Worm (Caenorhabditis elegans) whole organism, late embryonic: ENCODE results near the gene tyr-2.

Experiments
- C08G9.2 ChIP-seq: sonication (generic microtip); optimal IDR thresholded peaks from 2 replicates; lab custom pipeline; 2016; ENCODE audit warnings: mild to moderate bottlenecking, missing genetic modification characterization, moderate library complexity, missing compliant biosample characterization
- C38D4.7 ChIP-seq: fragments of 200-800 bp; sonication (Bioruptor generic); optimal IDR thresholded peaks from 2 replicates; lab custom pipeline; 2018; ENCODE audit warnings: mild to moderate bottlenecking, missing genetic modification characterization, moderate library complexity, missing compliant biosample characterization
- K02D7.2 ChIP-seq: sonication (generic microtip); optimal IDR thresholded peaks from 2 replicates; lab custom pipeline; 2017; ENCODE audit warnings: mild to moderate bottlenecking, missing genetic modification characterization, missing compliant biosample characterization
- T23F11.4 ChIP-seq: fragments of 200-800 bp; sonication (Bioruptor generic); optimal IDR thresholded peaks from 2 replicates; lab custom pipeline; 2018; ENCODE audit warnings: mild to moderate bottlenecking, missing genetic modification characterization, missing compliant biosample characterization
- ama-1 ChIP-seq: fragments of 150-350 bp; optimal IDR thresholded peaks from 2 replicates; lab custom pipeline; 2014
- ceh-14 ChIP-seq: sonication (generic microtip); optimal IDR thresholded peaks from 2 replicates; lab custom pipeline; 2016; ENCODE audit warnings: missing genotype, missing genetic modification characterization, missing compliant biosample characterization
- ceh-19 ChIP-seq: fragments of 200-800 bp; sonication (Bioruptor generic); optimal IDR thresholded peaks from 2 replicates; lab custom pipeline; 2018; ENCODE audit warnings: mild to moderate bottlenecking, missing genetic modification characterization, missing compliant biosample characterization
- ceh-2 ChIP-seq: sonication (generic microtip); optimal IDR thresholded peaks from 2 replicates; lab custom pipeline; 2016; ENCODE audit warnings: missing genotype, missing genetic modification characterization, missing compliant biosample characterization
- ceh-22 ChIP-seq: sonication (generic microtip); optimal IDR thresholded peaks from 2 replicates; lab custom pipeline; 2017; ENCODE audit warnings: missing biosample characterization, missing genetic modification characterization
- ceh-30 ChIP-seq: fragments of 150-350 bp; optimal IDR thresholded peaks from 2 replicates; lab custom pipeline; 2014; ENCODE audit warnings: missing biosample characterization, missing genetic modification characterization
- ceh-31 ChIP-seq: sonication (generic microtip); optimal IDR thresholded peaks from 2 replicates; lab custom pipeline; 2016; ENCODE audit warnings: missing genetic modification characterization, missing compliant biosample characterization
- ceh-34 ChIP-seq: sonication (generic microtip); optimal IDR thresholded peaks from 2 replicates; lab custom pipeline; 2016; ENCODE audit warnings: mild to moderate bottlenecking, missing genetic modification characterization, missing compliant biosample characterization
- ceh-48 ChIP-seq: sonication (generic microtip); optimal IDR thresholded peaks from 2 replicates; lab custom pipeline; 2016; ENCODE audit warnings: missing genetic modification characterization, inconsistent platforms, missing compliant biosample characterization
- ceh-6 ChIP-seq: fragments of 200-800 bp; sonication (Bioruptor generic); optimal IDR thresholded peaks from 2 replicates; lab custom pipeline; 2018; ENCODE audit warnings: mild to moderate bottlenecking, missing genetic modification characterization, missing compliant biosample characterization
- ceh-9 ChIP-seq: sonication (generic microtip); optimal IDR thresholded peaks from 2 replicates; lab custom pipeline; 2016; ENCODE audit warnings: mild to moderate bottlenecking, missing genetic modification characterization, inconsistent platforms, missing compliant biosample characterization
- dmd-4 ChIP-seq: sonication (generic microtip); optimal IDR thresholded peaks from 2 replicates; lab custom pipeline; 2016; ENCODE audit warnings: borderline replicate concordance, missing genetic modification characterization, missing compliant biosample characterization
- elt-4 ChIP-seq: sonication (generic microtip); optimal IDR thresholded peaks from 2 replicates; lab custom pipeline; 2016; ENCODE audit warnings: missing genetic modification characterization, missing compliant biosample characterization
- ets-4 ChIP-seq: sonication (generic microtip); optimal IDR thresholded peaks from 2 replicates; lab custom pipeline; 2016; ENCODE audit warnings: missing genetic modification characterization, missing compliant biosample characterization
- fax-1 ChIP-seq: sonication (generic microtip); optimal IDR thresholded peaks from 2 replicates; lab custom pipeline; 2016; ENCODE audit warnings: missing genotype, missing genetic modification characterization, missing compliant biosample characterization
- fkh-6 ChIP-seq: sonication (generic microtip); optimal IDR thresholded peaks from 2 replicates; lab custom pipeline; 2016; ENCODE audit warnings: missing genetic modification characterization, missing compliant biosample characterization
- hlh-15 ChIP-seq: sonication (generic microtip); optimal IDR thresholded peaks from 2 replicates; lab custom pipeline; 2016; ENCODE audit warnings: missing genetic modification characterization, missing compliant biosample characterization
- hlh-30 ChIP-seq: sonication (generic microtip); optimal IDR thresholded peaks from 2 replicates; lab custom pipeline; 2017; ENCODE audit warnings: antibody characterized with exemption, missing genetic modification characterization, missing compliant biosample characterization; ENCODE audit not compliant: insufficient read depth
- hlh-6 ChIP-seq: sonication (generic microtip); optimal IDR thresholded peaks from 2 replicates; lab custom pipeline; 2016; ENCODE audit warnings: missing genotype, missing genetic modification characterization, missing compliant biosample characterization
- hlh-8 ChIP-seq: sonication (generic microtip); optimal IDR thresholded peaks from 2 replicates; lab custom pipeline; 2016; ENCODE audit warnings: missing genotype, missing genetic modification characterization, missing compliant biosample characterization
- lim-6 ChIP-seq: sonication (generic microtip); optimal IDR thresholded peaks from 2 replicates; lab custom pipeline; 2016; ENCODE audit warnings: missing genetic modification characterization, missing compliant biosample characterization
- madf-2 ChIP-seq: sonication (generic microtip); optimal IDR thresholded peaks from 2 replicates; lab custom pipeline; 2017; ENCODE audit warnings: missing genetic modification characterization, missing compliant biosample characterization
- nfya-1 ChIP-seq: sonication (generic microtip); optimal IDR thresholded peaks from 2 replicates; lab custom pipeline; 2017; ENCODE audit warnings: missing genetic modification characterization, mild to moderate bottlenecking, missing compliant biosample characterization, antibody characterized with exemption, moderate library complexity
- nhr-232 ChIP-seq: sonication (generic microtip); optimal IDR thresholded peaks from 2 replicates; lab custom pipeline; 2016; ENCODE audit warnings: missing genetic modification characterization, missing compliant biosample characterization
- npax-4 ChIP-seq: sonication (generic microtip); optimal IDR thresholded peaks from 2 replicates; lab custom pipeline; 2016; ENCODE audit warnings: missing genetic modification characterization, missing compliant biosample characterization
- odd-2 ChIP-seq: sonication (generic microtip); optimal IDR thresholded peaks from 2 replicates; lab custom pipeline; 2017; ENCODE audit warnings: antibody characterized with exemption, mild to moderate bottlenecking, missing genetic modification characterization, missing compliant biosample characterization
- pat-9 ChIP-seq: fragments of 200-800 bp; sonication (Bioruptor generic); optimal IDR thresholded peaks from 2 replicates; lab custom pipeline; 2018; ENCODE audit warnings: mild to moderate bottlenecking, missing genetic modification characterization, moderate library complexity, missing compliant biosample characterization
- pha-2 ChIP-seq: sonication (generic microtip); optimal IDR thresholded peaks from 2 replicates; lab custom pipeline; 2017; ENCODE audit warnings: mild to moderate bottlenecking, missing genetic modification characterization, missing compliant biosample characterization
- pha-4 ChIP-seq: fragments of 150-350 bp; optimal IDR thresholded peaks from 2 replicates; lab custom pipeline; 2018; ENCODE audit warnings: missing biosample characterization, missing genetic modification reagents, missing genetic modification characterization
- sdc-2 ChIP-seq: sonication (generic microtip); optimal IDR thresholded peaks from 2 replicates; lab custom pipeline; 2016; ENCODE audit warnings: missing genotype, missing genetic modification characterization, missing compliant biosample characterization
- sox-2 ChIP-seq: fragments of 200-800 bp; sonication (Bioruptor generic); IDR thresholded peaks from 2 replicates; pipeline ENCODE4 v1.3.6; 2022; ENCODE audit warnings: missing genetic modification reagents, missing genetic modification characterization, missing compliant biosample characterization
- sox-4 ChIP-seq: sonication (generic microtip); optimal IDR thresholded peaks from 2 replicates; lab custom pipeline; 2017; ENCODE audit warnings: mild to moderate bottlenecking, missing genetic modification characterization, inconsistent platforms, missing compliant biosample characterization
- syd-9 ChIP-seq: sonication (generic microtip); optimal IDR thresholded peaks from 2 replicates; lab custom pipeline; 2016; ENCODE audit warnings: mild to moderate bottlenecking, missing genetic modification characterization, moderate library complexity, missing compliant biosample characterization
- tbx-7 ChIP-seq: sonication (generic microtip); optimal IDR thresholded peaks from 2 replicates; lab custom pipeline; 2016; ENCODE audit warnings: missing genotype, missing genetic modification characterization, missing compliant biosample characterization
- ttx-3 ChIP-seq: sonication (generic microtip); optimal IDR thresholded peaks from 2 replicates; lab custom pipeline; 2016; ENCODE audit warnings: missing genetic modification reagents, missing genetic modification characterization, missing compliant biosample characterization
- unc-3 ChIP-seq, 2 experiments: fragments of 200-800 bp in 1 of 2; sonication (Bioruptor generic) in 1 of 2; sonication (generic microtip) in 1 of 2; conservative IDR thresholded peaks in 1 of 2; optimal IDR thresholded peaks in 1 of 2; 2 replicates each; pipeline versions ENCODE4 v1.3.6 to Lab custom; 2016 to 2022; ENCODE audit warnings: missing compliant biosample characterization in 2 of 2, missing genetic modification characterization in 2 of 2, missing genetic modification reagents in 1 of 2
- unc-42 ChIP-seq: sonication (generic microtip); optimal IDR thresholded peaks from 2 replicates; lab custom pipeline; 2016; ENCODE audit warnings: missing genotype, missing genetic modification characterization, missing compliant biosample characterization
- unc-55 ChIP-seq: sonication (generic microtip); optimal IDR thresholded peaks from 2 replicates; lab custom pipeline; 2017; ENCODE audit warnings: missing biosample characterization, missing genetic modification reagents, missing genetic modification characterization

tyr-2 gene

DNA sequence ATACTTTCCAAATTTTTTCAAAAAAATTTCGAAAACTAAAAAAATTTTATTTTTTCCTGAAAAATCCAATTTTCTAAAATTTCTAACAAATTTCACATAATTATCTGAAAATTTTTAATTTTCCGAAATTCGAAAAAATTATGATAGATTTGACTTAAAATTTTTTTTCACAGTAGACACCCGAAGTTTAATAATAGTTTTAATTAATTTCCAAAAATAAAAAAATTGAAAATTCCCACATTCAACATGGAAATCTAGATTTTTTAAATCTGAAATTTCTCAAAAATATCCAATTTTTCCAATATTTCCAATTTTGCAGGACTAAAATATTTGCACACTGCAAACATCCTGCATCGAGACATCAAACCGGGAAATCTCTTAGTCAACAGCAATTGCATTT is 22.1 kb upstream of the tyr-2 start:
- TF ChIP-seq syd-9 (tag; lab: Kevin White, UChicago) (no peak), odd-2 (tag; lab: Kevin White, UChicago) (no peak), pha-4 (no peak), ceh-48 (no peak), C38D4.7 (no peak)
- TF ChIP-seq, all 69 proteins: peak for 0

ce11 chrIII:13722387-13723122 is 21.5 kb upstream of the tyr-2 start:
- peak; percentile 11 for TF ChIP-seq hlh-6 (tag; lab: Kevin White, UChicago)
- TF ChIP-seq npax-4 (tag; lab: Kevin White, UChicago) = no peak
- TF ChIP-seq ceh-48 = peak; percentile 24

ce11 chrIII:13724018-13724892 is 19.8 kb upstream of the tyr-2 start:
- TF ChIP-seq sdc-2 (tag; lab: Kevin White, UChicago) = no peak
- TF ChIP-seq fax-1 (tag; lab: Kevin White, UChicago) = no peak
- no peak for TF ChIP-seq unc-55
- TF ChIP-seq sox-4 (tag; lab: Kevin White, UChicago) = no peak
- peak; percentile 2 for TF ChIP-seq pha-2 (tag; lab: Kevin White, UChicago)

- TF ChIP-seq ama-1 (no peak), ceh-9 (no peak), ceh-34 (tag; lab: Kevin White, UChicago) (no peak), ceh-14 (tag; lab: Kevin White, UChicago) (no peak), dmd-4 (no peak), syd-9 (tag; lab: Kevin White, UChicago) (no peak), sox-2 (GFP tag; lab: Robert Waterston, UW) (no peak), unc-3 (GFP tag; conservative IDR thresholded peaks at IDR 0.05; lab: Robert Waterston, UW) (no peak), unc-3 (tag; optimal IDR thresholded peaks at IDR 0.05; lab: Kevin White, UChicago) (no peak), hlh-8 (tag; lab: Kevin White, UChicago) (no peak), ceh-22 (no peak), ceh-19 (GFP tag; lab: Kevin White, UChicago) (no peak), ceh-31 (tag; lab: Kevin White, UChicago) (no peak), T23F11.4 (GFP tag; lab: Kevin White, UChicago) (no peak), ceh-30 (tag; lab: Kevin White, UChicago) (no peak), ceh-6 (GFP tag; lab: Kevin White, UChicago) (no peak), tbx-7 (tag; lab: Kevin White, UChicago) (no peak), K02D7.2 (tag; lab: Kevin White, UChicago) (no peak), elt-4 (tag; lab: Kevin White, UChicago) (no peak), lim-6 (tag; lab: Kevin White, UChicago) (no peak), hlh-30 (tag; lab: Kevin White, UChicago) (no peak)
- TF ChIP-seq, all 69 proteins: peak for 0
Measured at ce11 chrIII:13729760-13730159, 14.3 kb upstream of the tyr-2 start.

ce11 chrIII:13731589-13731988 is 12.4 kb upstream of the tyr-2 start, which contains the start of gene W06F12.2:
Gene W06F12.2, minus strand, starts transcription at chrIII:13731689.
- TF ChIP-seq madf-2 (tag; lab: Kevin White, UChicago) = no peak
- no peak for TF ChIP-seq unc-42
- TF ChIP-seq ama-1 = no peak
- no peak for TF ChIP-seq ttx-3
- TF ChIP-seq ceh-19 (GFP tag; lab: Kevin White, UChicago) = no peak
- no peak for TF ChIP-seq syd-9 (tag; lab: Kevin White, UChicago)
- TF ChIP-seq C08G9.2 (tag; lab: Kevin White, UChicago) = no peak
- no peak for TF ChIP-seq hlh-15 (tag; lab: Kevin White, UChicago)
- TF ChIP-seq ets-4 (tag; lab: Kevin White, UChicago) = no peak
- TF ChIP-seq fkh-6 (tag; lab: Kevin White, UChicago) = no peak
- TF ChIP-seq ceh-31 (tag; lab: Kevin White, UChicago) = no peak
- TF ChIP-seq pat-9 (tag; lab: Kevin White, UChicago) = no peak
- no peak for TF ChIP-seq nhr-232 (tag; lab: Kevin White, UChicago)
- no peak for TF ChIP-seq ceh-2 (tag; lab: Kevin White, UChicago)
- no peak for TF ChIP-seq C38D4.7
- no peak for TF ChIP-seq nfya-1 (tag; lab: Kevin White, UChicago)
- no peak for TF ChIP-seq elt-4 (tag; lab: Kevin White, UChicago)
